Fruit fly (Drosophila melanogaster) whole organism, embryonic: Measurements from ENCODE around the gene Pcif1.

Source experiments
- Abd-B ChIP-seq: fragments of 200-800 bp; sonication (Bioruptor generic); optimal IDR thresholded peaks from 2 replicates; lab custom pipeline; 2018; ENCODE audit warnings: missing biosample characterization, mild to moderate bottlenecking, missing genetic modification characterization, moderate library complexity
- Asciz ChIP-seq: fragments of 200-800 bp; sonication (Bioruptor generic); optimal IDR thresholded peaks from 2 replicates; lab custom pipeline; 2017; ENCODE audit warnings: missing biosample characterization, mild to moderate bottlenecking, missing genetic modification characterization, missing genetic modification reagents
- Bgb ChIP-seq: fragments of 200-800 bp; sonication (Bioruptor generic); IDR thresholded peaks from 2 replicates; pipeline ENCODE4 v1.3.6; 2022; ENCODE audit warnings: missing biosample characterization, missing genetic modification characterization; ENCODE audit not compliant: partially characterized antibody
- CG1024 ChIP-seq: fragments of 200-800 bp; sonication (Bioruptor generic); IDR thresholded peaks from 2 replicates; pipeline ENCODE4 v1.3.6; 2022; ENCODE audit warnings: missing biosample characterization, missing genetic modification characterization
- CG10462 ChIP-seq: fragments of 200-800 bp; sonication (Bioruptor generic); optimal IDR thresholded peaks from 2 replicates; lab custom pipeline; 2016; ENCODE audit warnings: missing biosample characterization, missing genetic modification characterization
- CG11085 ChIP-seq: fragments of 200-800 bp; sonication (Bioruptor generic); IDR thresholded peaks from 2 replicates; pipeline ENCODE4 v1.3.6; 2022; ENCODE audit warnings: missing biosample characterization, missing genetic modification characterization
- CG11093 ChIP-seq: fragments of 200-800 bp; sonication (Bioruptor generic); IDR thresholded peaks from 3 replicates; pipeline ENCODE4 v1.3.6; 2022; ENCODE audit warnings: missing biosample characterization, missing genetic modification characterization
- CG12769 ChIP-seq: fragments of 200-800 bp; sonication (Bioruptor generic); optimal IDR thresholded peaks from 2 replicates; lab custom pipeline; 2019; ENCODE audit warnings: missing biosample characterization, mild to moderate bottlenecking, missing genetic modification characterization, moderate library complexity
- CG13624 ChIP-seq: fragments of 200-800 bp; sonication (Bioruptor generic); optimal IDR thresholded peaks from 2 replicates; lab custom pipeline; 2016; ENCODE audit warnings: missing biosample characterization, missing genetic modification characterization
- CG1603 ChIP-seq: fragments of 200-800 bp; sonication (Bioruptor generic); optimal IDR thresholded peaks from 2 replicates; lab custom pipeline; 2019; ENCODE audit warnings: missing biosample characterization, mild to moderate bottlenecking, missing genetic modification characterization, moderate library complexity
- CG17802 ChIP-seq: fragments of 200-800 bp; sonication (Bioruptor generic); optimal IDR thresholded peaks from 2 replicates; lab custom pipeline; 2018; ENCODE audit warnings: missing biosample characterization, mild to moderate bottlenecking, missing genetic modification characterization, moderate library complexity
- CG17829 ChIP-seq: fragments of 200-800 bp; optimal IDR thresholded peaks from 2 replicates; lab custom pipeline; 2019; ENCODE audit warnings: missing biosample characterization, mild to moderate bottlenecking, missing genetic modification characterization, moderate library complexity
- CG2116 ChIP-seq: fragments of 200-800 bp; sonication (Bioruptor generic); optimal IDR thresholded peaks from 3 replicates; lab custom pipeline; 2018; ENCODE audit warnings: missing biosample characterization, mild to moderate bottlenecking, missing genetic modification characterization
- CG2199 ChIP-seq: fragments of 200-800 bp; sonication (Bioruptor generic); IDR thresholded peaks from 3 replicates; pipeline ENCODE4 v1.3.6; 2022; ENCODE audit warnings: missing biosample characterization, missing genetic modification characterization
- CG2889 ChIP-seq: fragments of 200-800 bp; sonication (Bioruptor generic); IDR thresholded peaks from 3 replicates; pipeline ENCODE4 v1.3.6; 2022; ENCODE audit warnings: missing biosample characterization, missing genetic modification characterization
- CG3726 ChIP-seq: fragments of 200-800 bp; sonication (Bioruptor generic); IDR thresholded peaks from 3 replicates; pipeline ENCODE4, ENCODE4 v1.3.6; 2022; ENCODE audit warnings: missing biosample characterization, missing genetic modification characterization
- CG3838 ChIP-seq: fragments of 200-800 bp; sonication (Bioruptor generic); optimal IDR thresholded peaks from 3 replicates; lab custom pipeline; 2016; ENCODE audit warnings: missing biosample characterization, missing genetic modification characterization
- CG3847 ChIP-seq: fragments of 200-800 bp; sonication (Bioruptor generic); IDR thresholded peaks from 2 replicates; pipeline ENCODE4 v1.3.6; 2022; ENCODE audit warnings: missing biosample characterization, missing genetic modification characterization
- CG4617 ChIP-seq: fragments of 200-800 bp; sonication (Bioruptor generic); optimal IDR thresholded peaks from 3 replicates; lab custom pipeline; 2016; ENCODE audit warnings: missing biosample characterization, missing genetic modification characterization, borderline replicate concordance
- CG4707 ChIP-seq: fragments of 200-800 bp; sonication (Bioruptor generic); optimal IDR thresholded peaks from 2 replicates; lab custom pipeline; 2018; ENCODE audit warnings: missing biosample characterization, mild to moderate bottlenecking, missing genetic modification characterization, moderate library complexity
- CG8359 ChIP-seq: fragments of 200-800 bp; sonication (Bioruptor generic); optimal IDR thresholded peaks from 2 replicates; lab custom pipeline; 2017; ENCODE audit warnings: missing biosample characterization, mild to moderate bottlenecking, missing genetic modification characterization, borderline replicate concordance
- CG8478 ChIP-seq: fragments of >200 bp; optimal IDR thresholded peaks from 2 replicates; lab custom pipeline; 2018
- CG9797 ChIP-seq: fragments of 200-800 bp; sonication (Bioruptor generic); optimal IDR thresholded peaks from 3 replicates; lab custom pipeline; 2018; ENCODE audit warnings: missing biosample characterization, mild to moderate bottlenecking, missing genetic modification characterization
- Doc2 ChIP-seq: fragments of 200-800 bp; sonication (Bioruptor generic); IDR thresholded peaks from 2 replicates; pipeline ENCODE4 v1.3.6; 2022; ENCODE audit warnings: missing biosample characterization, missing genetic modification characterization
- Elba2 ChIP-seq: fragments of 200-800 bp; sonication (Bioruptor generic); optimal IDR thresholded peaks from 3 replicates; lab custom pipeline; 2016; ENCODE audit warnings: missing biosample characterization, missing genetic modification characterization
- Gsc ChIP-seq: fragments of 200-800 bp; sonication (Bioruptor generic); IDR thresholded peaks from 2 replicates; pipeline ENCODE4 v1.3.6; 2022; ENCODE audit warnings: missing biosample characterization, missing genetic modification characterization
- Hr39 ChIP-seq: fragments of >200 bp; optimal IDR thresholded peaks from 2 replicates; lab custom pipeline; 2017
- Kr ChIP-seq: fragments of 200-800 bp; sonication (Bioruptor generic); optimal IDR thresholded peaks from 2 replicates; lab custom pipeline; 2017; ENCODE audit warnings: missing biosample characterization, mild to moderate bottlenecking, missing genetic modification characterization
- Myb ChIP-seq: fragments of 200-800 bp; sonication (Bioruptor generic); optimal IDR thresholded peaks from 2 replicates; lab custom pipeline; 2016; ENCODE audit warnings: missing biosample characterization, missing genetic modification characterization
- NK7.1 ChIP-seq: fragments of 200-800 bp; sonication (Bioruptor generic); optimal IDR thresholded peaks from 3 replicates; lab custom pipeline; 2016; ENCODE audit warnings: missing biosample characterization, missing genetic modification characterization
- Opbp ChIP-seq: fragments of 200-800 bp; sonication (Bioruptor generic); IDR thresholded peaks from 3 replicates; pipeline ENCODE4 v1.3.6; 2022; ENCODE audit warnings: missing biosample characterization, missing genetic modification characterization; ENCODE audit not compliant: partially characterized antibody
- Rx ChIP-seq: fragments of 200-800 bp; sonication (Bioruptor generic); IDR thresholded peaks from 2 replicates; pipeline ENCODE4 v1.3.6; 2022; ENCODE audit warnings: missing biosample characterization, missing genetic modification characterization
- Side ChIP-seq: fragments of 200-800 bp; sonication (Bioruptor generic); optimal IDR thresholded peaks from 2 replicates; lab custom pipeline; 2016; ENCODE audit warnings: missing biosample characterization, missing genetic modification characterization
- Stat92E ChIP-seq, 3 experiments: fragments of >200 bp in 2 of 3; fragments of 200-800 bp in 1 of 3; sonication (Bioruptor generic) in 1 of 3; optimal IDR thresholded peaks; 2 replicates each; lab custom pipeline; 2017 to 2019; ENCODE audit warnings: missing biosample characterization in 3 of 3, missing genetic modification characterization in 3 of 3, mild to moderate bottlenecking in 1 of 3, moderate library complexity in 1 of 3
- aop ChIP-seq: fragments of 200-800 bp; sonication (Bioruptor generic); IDR thresholded peaks from 2 replicates; pipeline ENCODE4 v1.3.6; 2022; ENCODE audit warnings: missing biosample characterization, missing genetic modification characterization
- chinmo ChIP-seq: fragments of 200-800 bp; sonication (Bioruptor generic); IDR thresholded peaks from 4 replicates; pipeline ENCODE4 v1.3.6; 2022; ENCODE audit warnings: missing biosample characterization, missing genetic modification characterization; ENCODE audit not compliant: partially characterized antibody
- disco-r ChIP-seq: fragments of 200-800 bp; sonication (Bioruptor generic); optimal IDR thresholded peaks from 2 replicates; lab custom pipeline; 2016; ENCODE audit warnings: missing biosample characterization, missing genetic modification characterization
- dpn ChIP-seq, 2 experiments: fragments of 200-800 bp; sonication (Bioruptor generic); optimal IDR thresholded peaks; 3 replicates each; lab custom pipeline; 2016; ENCODE audit warnings: missing biosample characterization in 2 of 2, missing genetic modification characterization in 2 of 2
- fru ChIP-seq: fragments of >200 bp; optimal IDR thresholded peaks from 2 replicates; lab custom pipeline; 2017
- hb ChIP-seq: fragments of 200-800 bp; sonication (Bioruptor generic); IDR thresholded peaks from 3 replicates; pipeline ENCODE4 v1.3.6; 2022; ENCODE audit warnings: missing biosample characterization, missing genetic modification characterization; ENCODE audit not compliant: partially characterized antibody
- her ChIP-seq: fragments of 200-800 bp; sonication (Bioruptor generic); optimal IDR thresholded peaks from 2 replicates; lab custom pipeline; 2016; ENCODE audit warnings: missing biosample characterization, missing genetic modification characterization
- hth ChIP-seq: fragments of >200 bp; optimal IDR thresholded peaks from 2 replicates; lab custom pipeline; 2017; ENCODE audit warnings: inconsistent platforms
- mld ChIP-seq: fragments of 200-800 bp; sonication (Bioruptor generic); IDR thresholded peaks from 3 replicates; pipeline ENCODE4 v1.3.6; 2022; ENCODE audit warnings: missing biosample characterization, missing genetic modification characterization; ENCODE audit not compliant: partially characterized antibody
- pfk ChIP-seq: fragments of 200-800 bp; sonication (Bioruptor generic); optimal IDR thresholded peaks from 2 replicates; lab custom pipeline; 2018; ENCODE audit warnings: missing biosample characterization, mild to moderate bottlenecking, missing genetic modification characterization, moderate library complexity
- ranshi ChIP-seq: fragments of 200-800 bp; sonication (Bioruptor generic); IDR thresholded peaks from 2 replicates; pipeline ENCODE4 v1.3.6; 2022; ENCODE audit warnings: missing biosample characterization, missing genetic modification characterization
- run ChIP-seq: fragments of 200-800 bp; sonication (Bioruptor generic); optimal IDR thresholded peaks from 3 replicates; lab custom pipeline; 2018; ENCODE audit warnings: missing biosample characterization, mild to moderate bottlenecking, missing genetic modification characterization
- seq ChIP-seq: fragments of 200-800 bp; sonication (Bioruptor generic); IDR thresholded peaks from 2 replicates; pipeline ENCODE4 v1.3.6; 2022; ENCODE audit warnings: missing biosample characterization, missing genetic modification characterization
- slou ChIP-seq: fragments of 200-800 bp; sonication (Bioruptor generic); optimal IDR thresholded peaks from 3 replicates; lab custom pipeline; 2016; ENCODE audit warnings: missing biosample characterization, missing genetic modification characterization
- trem ChIP-seq: fragments of 200-800 bp; optimal IDR thresholded peaks from 3 replicates; lab custom pipeline; 2019; ENCODE audit warnings: missing biosample characterization, mild to moderate bottlenecking, missing genetic modification characterization, moderate library complexity
- unc-4 ChIP-seq: fragments of 200-800 bp; sonication (Bioruptor generic); IDR thresholded peaks from 2 replicates; pipeline ENCODE4 v1.3.6; 2022; ENCODE audit warnings: missing biosample characterization, missing genetic modification characterization; ENCODE audit not compliant: partially characterized antibody
- vnd ChIP-seq: fragments of 200-800 bp; sonication (Bioruptor generic); IDR thresholded peaks from 3 replicates; pipeline ENCODE4 v1.3.6; 2022; ENCODE audit warnings: missing biosample characterization, missing genetic modification characterization; ENCODE audit not compliant: partially characterized antibody
- vvl ChIP-seq: fragments of 200-800 bp; sonication (Bioruptor generic); IDR thresholded peaks from 2 replicates; pipeline ENCODE4 v1.3.6; 2022; ENCODE audit warnings: missing biosample characterization, missing genetic modification characterization

Gene Pcif1

DNA sequence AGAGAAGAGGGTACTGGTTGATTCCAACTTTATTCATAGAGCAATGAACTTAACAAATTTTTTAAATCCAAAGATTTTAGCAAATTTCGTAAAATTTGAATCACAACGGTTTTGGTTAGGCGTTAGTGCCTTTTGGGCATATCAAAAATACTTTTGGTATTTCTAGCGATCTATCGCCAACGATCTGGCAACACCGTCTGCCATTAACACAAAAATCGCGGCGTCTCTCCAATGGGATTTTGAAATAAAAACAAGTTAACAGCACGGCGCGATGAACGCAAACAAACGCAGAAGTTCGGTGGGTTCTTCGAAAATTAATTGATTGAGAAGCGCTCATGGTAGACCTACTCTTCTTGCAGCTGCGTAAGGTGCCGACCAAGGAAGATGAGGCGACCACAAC lies 14.2 kb upstream of the Pcif1 start, which contains the start of gene Spc105R:
TSS of gene Spc105R (plus strand) at position 203 of the 400 bp plus-strand sequence.
- TF ChIP-seq vnd (GFP tag; lab: Robert Waterston, UW) = peak; percentile 35; the same call in 1 of the 3 replicates
- TF ChIP-seq Hr39 (lab: Kevin White, UChicago) = no peak
- TF ChIP-seq Kr (GFP tag; lab: Kevin White, UChicago) = no peak
- peak; percentile 32 for TF ChIP-seq CG2116 (GFP tag; lab: Kevin White, UChicago)
- no peak for TF ChIP-seq dpn (GFP tag; optimal IDR thresholded peaks at IDR 0.05; lab: Kevin White, UChicago)
- no peak for TF ChIP-seq CG10462 (GFP tag; lab: Kevin White, UChicago)
- no peak for TF ChIP-seq aop
- no peak; the same call in 1 of the 2 replicates for TF ChIP-seq ranshi (GFP tag; lab: Robert Waterston, UW)
- no peak for TF ChIP-seq Doc2 (GFP tag; lab: Robert Waterston, UW)
- TF ChIP-seq Asciz = no peak
- no peak for TF ChIP-seq mld
- no peak for TF ChIP-seq CG17802
- TF ChIP-seq seq (GFP tag; lab: Robert Waterston, UW) = no peak
- TF ChIP-seq CG9797 (GFP tag; lab: Kevin White, UChicago) = peak; percentile 82
- no peak for TF ChIP-seq NK7.1 (GFP tag; lab: Kevin White, UChicago)
- TF ChIP-seq run (tag; lab: Kevin White, UChicago) = no peak
- no peak for TF ChIP-seq CG11085
- peak; percentile 23; the same call in 1 of the 2 replicates for TF ChIP-seq Bgb (GFP tag; lab: Robert Waterston, UW)
- TF ChIP-seq slou (GFP tag; lab: Kevin White, UChicago) = no peak
- no peak for TF ChIP-seq CG1024
- TF ChIP-seq Side (GFP tag; lab: Kevin White, UChicago) = no peak
- no peak for TF ChIP-seq CG8478 (lab: Kevin White, UChicago)
- no peak for TF ChIP-seq CG13624 (GFP tag; lab: Kevin White, UChicago)
- no peak for TF ChIP-seq pfk
- TF ChIP-seq vvl (GFP tag; lab: Robert Waterston, UW) = no peak
- peak; percentile 99 for TF ChIP-seq Myb (GFP tag; lab: Kevin White, UChicago)
- no peak for TF ChIP-seq CG12769 (tag; lab: Kevin White, UChicago)
- TF ChIP-seq Opbp (GFP tag; lab: Robert Waterston, UW) = peak; percentile 57; the same call in 1 of the 3 replicates
- TF ChIP-seq CG8359 (GFP tag; lab: Kevin White, UChicago) = peak; percentile 22
- peak; percentile 7 for TF ChIP-seq CG4617 (GFP tag; lab: Kevin White, UChicago)
- no peak for TF ChIP-seq CG2889 (GFP tag; lab: Robert Waterston, UW)
- 0 out of 2 replicates have a peak, but pooled peaks have one; percentile 25 for TF ChIP-seq CG3847 (GFP tag; lab: Robert Waterston, UW)
- peak; percentile 50 for TF ChIP-seq unc-4 (GFP tag; lab: Robert Waterston, UW)
- TF ChIP-seq Stat92E (GFP tag; optimal IDR thresholded peaks at IDR 0.05; lab: Kevin White, UChicago) = peak in 1 of 3 experiments; percentile 9
- no peak for TF ChIP-seq her (GFP tag; lab: Kevin White, UChicago)
- TF ChIP-seq disco-r (GFP tag; lab: Kevin White, UChicago) = no peak
- peak; percentile 65 for TF ChIP-seq Elba2 (GFP tag; lab: Kevin White, UChicago)
- TF ChIP-seq chinmo (GFP tag; lab: Robert Waterston, UW) = 0 out of 4 replicates have a peak, but pooled peaks have one; percentile 35
- peak; percentile 80 for TF ChIP-seq CG1603 (tag; lab: Kevin White, UChicago)
- no peak for TF ChIP-seq CG4707 (GFP tag; lab: Kevin White, UChicago)
- TF ChIP-seq trem = peak; percentile 76
- TF ChIP-seq hb (GFP tag; lab: Robert Waterston, UW) = no peak
- no peak for TF ChIP-seq hth
- peak; percentile 26 for TF ChIP-seq CG17829 (tag; lab: Kevin White, UChicago)
- no peak for TF ChIP-seq Rx (GFP tag; lab: Robert Waterston, UW)
- TF ChIP-seq Gsc = no peak
- no peak for TF ChIP-seq CG3726 (GFP tag; lab: Robert Waterston, UW)
- no peak for TF ChIP-seq Abd-B (GFP tag; lab: Kevin White, UChicago)
- no peak for TF ChIP-seq CG11093 (GFP tag; lab: Robert Waterston, UW)
- no peak for TF ChIP-seq fru (lab: Kevin White, UChicago)
- TF ChIP-seq CG2199 (GFP tag; lab: Robert Waterston, UW) = no peak
- no peak for TF ChIP-seq CG3838 (GFP tag; lab: Kevin White, UChicago)
